Fruit fly (Drosophila melanogaster): ENCODE data around the gene att-ORFB.

DNA sequence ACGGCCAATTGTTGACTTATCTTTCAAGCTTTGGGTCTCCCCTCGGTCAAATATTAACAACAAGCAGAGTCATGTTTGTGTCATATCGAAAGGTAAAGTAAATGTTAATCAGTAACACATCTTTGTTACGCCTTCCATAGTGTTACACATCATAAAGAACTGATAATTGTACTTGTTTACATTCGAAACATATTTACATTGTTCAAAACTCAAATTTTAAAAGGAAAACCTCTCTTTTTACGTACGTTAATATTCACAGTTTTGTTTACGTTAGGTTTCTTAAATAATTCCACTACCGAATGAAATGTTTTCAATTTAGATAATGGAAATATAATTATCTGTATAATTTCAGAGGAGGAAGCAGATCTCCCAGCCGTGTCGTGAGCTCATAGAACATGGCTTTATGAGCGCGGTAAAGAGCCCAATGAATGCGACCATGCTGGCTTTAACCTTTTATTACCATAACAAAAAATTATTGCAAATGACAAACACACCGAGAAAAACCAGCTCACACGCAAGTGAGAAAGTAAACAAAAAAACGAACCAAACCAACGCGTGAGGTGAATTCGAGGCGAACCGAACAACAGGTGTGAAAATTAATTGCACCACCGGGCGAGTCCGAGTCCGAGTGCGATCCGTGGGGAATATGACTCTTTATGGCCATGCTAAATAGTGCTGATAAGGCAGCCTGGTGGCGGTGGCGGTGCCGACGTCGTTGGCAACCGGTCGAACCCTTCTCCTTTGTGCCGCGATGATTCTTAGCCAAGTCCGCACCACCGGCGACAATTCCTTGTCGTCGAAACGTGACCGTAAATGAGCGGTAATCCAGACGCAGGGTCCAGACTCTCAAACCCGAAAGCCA, 11.7 kb downstream of the att-ORFB start:
- TF ChIP-seq CG6854 (GFP tag; optimal IDR thresholded peaks at IDR 0.05) (no peak), CG6792 (GFP tag; optimal IDR thresholded peaks at IDR 0.05) (no peak), CG8632 (GFP tag; optimal IDR thresholded peaks at IDR 0.05) (no peak), Sox102F (GFP tag; optimal IDR thresholded peaks at IDR 0.05) (no peak), CG3919 (GFP tag; optimal IDR thresholded peaks at IDR 0.05) (no peak), cyc (GFP tag; optimal IDR thresholded peaks at IDR 0.05) (no peak), Ets96B (tag; optimal IDR thresholded peaks at IDR 0.05) (no peak), Lpt (GFP tag; optimal IDR thresholded peaks at IDR 0.05) (no peak), OdsH (GFP tag; optimal IDR thresholded peaks at IDR 0.05) (no peak), CG16779 (tag; optimal IDR thresholded peaks at IDR 0.05) (no peak), CG11294 (GFP tag; IDR thresholded peaks at IDR 0.05) (no peak), CG11902 (GFP tag; optimal IDR thresholded peaks at IDR 0.05) (no peak), CG34406 (GFP tag; optimal IDR thresholded peaks at IDR 0.05) (no peak), ss (GFP tag; optimal IDR thresholded peaks at IDR 0.05) (no peak)

Data from whole organism, prepupa.